Fruit fly (Drosophila melanogaster) Kc167 (cell line): ENCODE measurements around the gene CG3597.

ENCODE experiments used
- Myc ChIP-seq: fragments of >200 bp; optimal IDR thresholded peaks from 2 replicates; lab custom pipeline; 2017; ENCODE audit warnings: missing external identifiers
- Sin3A ChIP-seq: fragments of >200 bp; optimal IDR thresholded peaks from 2 replicates; lab custom pipeline; 2018; ENCODE audit warnings: missing external identifiers
- h ChIP-seq: fragments of >200 bp; optimal IDR thresholded peaks from 3 replicates; lab custom pipeline; 2018; ENCODE audit warnings: missing external identifiers
- insv ChIP-seq: fragments of >200 bp; optimal IDR thresholded peaks from 3 replicates; lab custom pipeline; 2018; ENCODE audit warnings: missing external identifiers
- psq ChIP-seq: fragments of >200 bp; optimal IDR thresholded peaks from 2 replicates; lab custom pipeline; 2017; ENCODE audit warnings: missing external identifiers
- ttk ChIP-seq: sonication (Bioruptor generic); optimal IDR thresholded peaks from 2 replicates; lab custom pipeline; 2017; ENCODE audit warnings: missing external identifiers

- no peak for TF ChIP-seq h
- TF ChIP-seq insv (lab: Kevin White, UChicago), result no peak
- TF ChIP-seq psq, result no peak
- TF ChIP-seq ttk, result no peak
- TF ChIP-seq Sin3A (lab: Kevin White, UChicago), result no peak
- TF ChIP-seq Myc (lab: Kevin White, UChicago), result no peak
Measured at dm6 chr2L:2361893-2362807, 9.2 kb downstream of the CG3597 start.
